Worm (Caenorhabditis elegans) whole organism, L2 larva: ENCODE results near the gene vab-3.
A peak's percentile ranks its signal among the peaks of the same experiment; 100 is the strongest.

ENCODE experiments used
- C34F6.9 ChIP-seq: fragments of 150-350 bp; optimal IDR thresholded peaks from 2 replicates; lab custom pipeline; 2014; ENCODE audit warnings: missing biosample characterization, missing genetic modification characterization
- F13H6.1 ChIP-seq: sonication (generic microtip); optimal IDR thresholded peaks from 2 replicates; lab custom pipeline; 2016; ENCODE audit warnings: missing genetic modification characterization, missing compliant biosample characterization
- R02D3.7 ChIP-seq: fragments of 150-350 bp; optimal IDR thresholded peaks from 2 replicates; lab custom pipeline; 2014; ENCODE audit warnings: missing biosample characterization, missing genetic modification characterization
- Y55F3AM.14 ChIP-seq: fragments of 200-800 bp; sonication (Bioruptor generic); optimal IDR thresholded peaks from 2 replicates; lab custom pipeline; 2018; ENCODE audit warnings: mild to moderate bottlenecking, missing genetic modification characterization, missing compliant biosample characterization
- ZK546.5 ChIP-seq: sonication (generic microtip); optimal IDR thresholded peaks from 2 replicates; lab custom pipeline; 2017; ENCODE audit warnings: missing biosample characterization, missing genetic modification characterization
- alr-1 ChIP-seq: fragments of 150-350 bp; optimal IDR thresholded peaks from 2 replicates; lab custom pipeline; 2014; ENCODE audit warnings: missing biosample characterization, missing genetic modification characterization
- aly-2 ChIP-seq: fragments of 150-350 bp; optimal IDR thresholded peaks from 2 replicates; lab custom pipeline; 2014; ENCODE audit warnings: missing biosample characterization, missing genetic modification characterization
- blmp-1 ChIP-seq: sonication (generic microtip); optimal IDR thresholded peaks from 2 replicates; lab custom pipeline; 2017; ENCODE audit warnings: missing genetic modification characterization, mild to moderate bottlenecking, missing compliant biosample characterization, antibody characterized with exemption, moderate library complexity; ENCODE audit not compliant: insufficient read depth
- ceh-16 ChIP-seq: fragments of 150-350 bp; optimal IDR thresholded peaks from 2 replicates; lab custom pipeline; 2014; ENCODE audit warnings: missing biosample characterization, missing genetic modification characterization
- ceh-82 ChIP-seq: fragments of 150-350 bp; optimal IDR thresholded peaks from 2 replicates; lab custom pipeline; 2014; ENCODE audit warnings: missing biosample characterization, missing genetic modification characterization
- crh-2 ChIP-seq: sonication (generic microtip); optimal IDR thresholded peaks from 2 replicates; lab custom pipeline; 2017; ENCODE audit warnings: missing biosample characterization, missing genetic modification characterization
- dmd-4 ChIP-seq: sonication (generic microtip); optimal IDR thresholded peaks from 2 replicates; lab custom pipeline; 2017; ENCODE audit warnings: missing biosample characterization, missing genetic modification characterization
- egl-27 ChIP-seq: sonication (generic microtip); optimal IDR thresholded peaks from 3 replicates; lab custom pipeline; 2017; ENCODE audit warnings: missing biosample characterization, missing genetic modification reagents, missing genetic modification characterization
- elt-1 ChIP-seq: fragments of 150-350 bp; optimal IDR thresholded peaks from 2 replicates; lab custom pipeline; 2014; ENCODE audit warnings: missing biosample characterization, missing genetic modification characterization
- elt-3 ChIP-seq: sonication (generic microtip); optimal IDR thresholded peaks from 2 replicates; lab custom pipeline; 2017; ENCODE audit warnings: missing biosample characterization, missing genetic modification characterization
- fos-1 ChIP-seq: fragments of 150-350 bp; optimal IDR thresholded peaks from 2 replicates; lab custom pipeline; 2014; ENCODE audit warnings: missing biosample characterization, missing genetic modification characterization
- gmeb-1 ChIP-seq: fragments of 150-350 bp; optimal IDR thresholded peaks from 2 replicates; lab custom pipeline; 2014; ENCODE audit warnings: missing biosample characterization, missing genetic modification characterization
- lin-11 ChIP-seq: fragments of 150-350 bp; sonication (generic microtip); optimal IDR thresholded peaks from 2 replicates; lab custom pipeline; 2014; ENCODE audit warnings: missing biosample characterization, missing genetic modification characterization, inconsistent platforms, mixed read lengths
- lin-13 ChIP-seq: fragments of 150-350 bp; optimal IDR thresholded peaks from 2 replicates; lab custom pipeline; 2014; ENCODE audit warnings: missing biosample characterization, missing genetic modification reagents, missing genetic modification characterization
- lin-39 ChIP-seq: fragments of 150-350 bp; optimal IDR thresholded peaks from 2 replicates; lab custom pipeline; 2014; ENCODE audit warnings: missing biosample characterization, missing genetic modification reagents, missing genetic modification characterization
- lsy-2 ChIP-seq, 2 experiments: fragments of 150-350 bp in 1 of 2; sonication (generic microtip) in 1 of 2; optimal IDR thresholded peaks; 2 replicates each; lab custom pipeline; 2014 to 2017; ENCODE audit warnings: missing biosample characterization in 2 of 2, missing genetic modification characterization in 2 of 2
- mab-5 ChIP-seq: fragments of 150-350 bp; optimal IDR thresholded peaks from 2 replicates; lab custom pipeline; 2014; ENCODE audit warnings: missing biosample characterization, missing genetic modification characterization
- mbf-1 ChIP-seq: sonication (generic microtip); optimal IDR thresholded peaks from 2 replicates; lab custom pipeline; 2017; ENCODE audit warnings: missing biosample characterization, missing genetic modification characterization
- mdl-1 ChIP-seq, 2 experiments: fragments of 150-350 bp in 1 of 2; sonication (generic microtip) in 1 of 2; optimal IDR thresholded peaks; 2 replicates each; lab custom pipeline; 2017; ENCODE audit warnings: missing biosample characterization in 2 of 2, missing genetic modification characterization in 2 of 2
- nhr-10 ChIP-seq: sonication (generic microtip); optimal IDR thresholded peaks from 2 replicates; lab custom pipeline; 2017; ENCODE audit warnings: missing biosample characterization, missing genetic modification characterization
- nhr-11 ChIP-seq: fragments of 150-350 bp; optimal IDR thresholded peaks from 2 replicates; lab custom pipeline; 2014; ENCODE audit warnings: missing biosample characterization, missing genetic modification characterization
- nhr-12 ChIP-seq: fragments of 150-350 bp; optimal IDR thresholded peaks from 2 replicates; lab custom pipeline; 2014; ENCODE audit warnings: missing biosample characterization, missing genetic modification characterization
- nhr-129 ChIP-seq: fragments of 150-350 bp; optimal IDR thresholded peaks from 2 replicates; lab custom pipeline; 2014; ENCODE audit warnings: missing biosample characterization, missing genetic modification characterization
- nhr-21 ChIP-seq: fragments of 150-350 bp; optimal IDR thresholded peaks from 2 replicates; lab custom pipeline; 2014; ENCODE audit warnings: missing biosample characterization, missing genetic modification characterization
- nhr-237 ChIP-seq: fragments of 150-350 bp; optimal IDR thresholded peaks from 2 replicates; lab custom pipeline; 2014; ENCODE audit warnings: missing biosample characterization, missing genetic modification characterization
- nhr-25 ChIP-seq: fragments of 150-350 bp; sonication (generic microtip); optimal IDR thresholded peaks from 3 replicates; lab custom pipeline; 2014; ENCODE audit warnings: missing biosample characterization, missing genetic modification characterization
- nhr-6 ChIP-seq: fragments of 150-350 bp; optimal IDR thresholded peaks from 2 replicates; lab custom pipeline; 2014; ENCODE audit warnings: missing biosample characterization, missing genetic modification characterization
- nhr-77 ChIP-seq: fragments of 150-350 bp; optimal IDR thresholded peaks from 2 replicates; lab custom pipeline; 2014; ENCODE audit warnings: missing biosample characterization, missing genetic modification characterization
- peb-1 ChIP-seq: fragments of 150-350 bp; optimal IDR thresholded peaks from 2 replicates; lab custom pipeline; 2014; ENCODE audit warnings: missing biosample characterization, missing genetic modification characterization
- sem-4 ChIP-seq: fragments of 150-350 bp; optimal IDR thresholded peaks from 2 replicates; lab custom pipeline; 2014; ENCODE audit warnings: missing biosample characterization, missing genetic modification reagents, missing genetic modification characterization
- skn-1 ChIP-seq: sonication (generic microtip); optimal IDR thresholded peaks from 2 replicates; lab custom pipeline; 2017; ENCODE audit warnings: missing biosample characterization, missing genetic modification characterization
- sma-3 ChIP-seq: sonication (generic microtip); optimal IDR thresholded peaks from 2 replicates; lab custom pipeline; 2016; ENCODE audit warnings: missing genetic modification reagents, missing genetic modification characterization, missing compliant biosample characterization
- sma-9 ChIP-seq, 2 experiments: fragments of 150-350 bp in 1 of 2; sonication (generic microtip) in 1 of 2; optimal IDR thresholded peaks; 2 replicates each; lab custom pipeline; 2014 to 2016; ENCODE audit warnings: missing genetic modification characterization in 2 of 2, mild to moderate bottlenecking in 1 of 2, missing biosample characterization in 1 of 2, missing compliant biosample characterization in 1 of 2, missing genetic modification reagents in 1 of 2, moderate library complexity in 1 of 2
- snpc-4 ChIP-seq: fragments of 150-350 bp; optimal IDR thresholded peaks from 2 replicates; lab custom pipeline; 2014; ENCODE audit warnings: missing biosample characterization, missing genetic modification characterization
- unc-39 ChIP-seq: fragments of 150-350 bp; optimal IDR thresholded peaks from 2 replicates; lab custom pipeline; 2014; ENCODE audit warnings: missing biosample characterization, missing genetic modification characterization
- unc-55 ChIP-seq: fragments of 150-350 bp; sonication (generic microtip); optimal IDR thresholded peaks from 3 replicates; lab custom pipeline; 2014; ENCODE audit warnings: missing biosample characterization, missing genetic modification reagents, missing genetic modification characterization
- unc-62 ChIP-seq: fragments of 150-350 bp; optimal IDR thresholded peaks from 2 replicates; lab custom pipeline; 2014; ENCODE audit warnings: missing biosample characterization, missing genetic modification reagents, missing genetic modification characterization
- zag-1 ChIP-seq: fragments of 150-350 bp; optimal IDR thresholded peaks from 2 replicates; lab custom pipeline; 2014; ENCODE audit warnings: missing biosample characterization, missing genetic modification characterization
- ztf-1 ChIP-seq: fragments of 200-800 bp; sonication (Bioruptor generic); conservative IDR thresholded peaks from 2 replicates; pipeline ENCODE4 v1.3.6; 2022; ENCODE audit warnings: missing genetic modification characterization, missing compliant biosample characterization
- ztf-11 ChIP-seq: sonication (generic microtip); optimal IDR thresholded peaks from 2 replicates; lab custom pipeline; 2017; ENCODE audit warnings: missing biosample characterization, missing genetic modification characterization
- ztf-4 ChIP-seq: fragments of 150-350 bp; optimal IDR thresholded peaks from 2 replicates; lab custom pipeline; 2014; ENCODE audit warnings: missing biosample characterization, missing genetic modification characterization

vab-3 gene

ce11 chrX:10524483-10524948, 24.8 kb downstream of the vab-3 start, which contains the start of the genes mboa-7 and git-1:
Gene mboa-7 (minus strand): TSS chrX:10524565.
Gene git-1 (plus strand): TSS chrX:10524898.
- no peak for TF ChIP-seq nhr-10 (tag; lab: Kevin White, UChicago)
- no peak for TF ChIP-seq unc-62 (GFP tag; lab: Kevin White, UChicago)
- TF ChIP-seq peb-1 (tag; lab: Kevin White, UChicago): no peak
- peak; percentile 47 for TF ChIP-seq lin-13 (GFP tag; lab: Kevin White, UChicago)
- TF ChIP-seq mbf-1 (tag; lab: Kevin White, UChicago): no peak
- no peak for TF ChIP-seq ztf-4 (tag; lab: Kevin White, UChicago)
- TF ChIP-seq dmd-4: no peak
- TF ChIP-seq skn-1 (tag; lab: Kevin White, UChicago): no peak
- no peak for TF ChIP-seq Y55F3AM.14 (GFP tag; lab: Kevin White, UChicago)
- no peak for TF ChIP-seq elt-1 (tag; lab: Kevin White, UChicago)
- TF ChIP-seq alr-1: no peak
- peak; percentile 29 for TF ChIP-seq ceh-16 (tag; lab: Kevin White, UChicago)
- TF ChIP-seq crh-2: peak; percentile 59
- TF ChIP-seq sem-4: peak; percentile 43
- TF ChIP-seq mdl-1 (tag; optimal IDR thresholded peaks at IDR 0.05; lab: Kevin White, UChicago): peak in 1 of 2 experiments; percentile 15
- peak; percentile 68 for TF ChIP-seq unc-55 (GFP tag; lab: Kevin White, UChicago)
- peak; percentile 40 for TF ChIP-seq nhr-21 (tag; lab: Kevin White, UChicago)
- no peak for TF ChIP-seq ZK546.5
- no peak for TF ChIP-seq nhr-77 (tag; lab: Kevin White, UChicago)
- TF ChIP-seq C34F6.9: peak; percentile 42
- peak; percentile 57 for TF ChIP-seq gmeb-1 (tag; lab: Kevin White, UChicago)
- no peak for TF ChIP-seq nhr-25 (tag; lab: Kevin White, UChicago)
- TF ChIP-seq mab-5 (tag; lab: Kevin White, UChicago): peak; percentile 26
- TF ChIP-seq nhr-6 (tag; lab: Kevin White, UChicago): no peak
- TF ChIP-seq ztf-11: no peak
- no peak for TF ChIP-seq snpc-4 (tag; lab: Kevin White, UChicago)
- TF ChIP-seq blmp-1 (tag; lab: Kevin White, UChicago): no peak
- TF ChIP-seq egl-27 (tag; lab: Kevin White, UChicago): peak; percentile 6
- peak; percentile 53 for TF ChIP-seq fos-1 (tag; lab: Kevin White, UChicago)
- TF ChIP-seq elt-3 (tag; lab: Kevin White, UChicago): no peak
- TF ChIP-seq nhr-11: no peak
- no peak for TF ChIP-seq ceh-82 (tag; lab: Kevin White, UChicago)
- peak in 1 of 2 experiments; percentile 66 for TF ChIP-seq lsy-2 (tag; optimal IDR thresholded peaks at IDR 0.05; lab: Kevin White, UChicago)
- no peak for TF ChIP-seq nhr-12 (tag; lab: Kevin White, UChicago)
- peak; percentile 73 for TF ChIP-seq sma-3
- TF ChIP-seq ztf-1: no peak
- no peak for TF ChIP-seq nhr-237 (tag; lab: Kevin White, UChicago)
- peak; percentile 56 for TF ChIP-seq F13H6.1
- no peak for TF ChIP-seq R02D3.7 (tag; lab: Kevin White, UChicago)
- no peak for TF ChIP-seq aly-2
- no peak for TF ChIP-seq lin-39 (tag; lab: Kevin White, UChicago)
- TF ChIP-seq nhr-129: peak; percentile 68
- peak; percentile 40 for TF ChIP-seq lin-11 (tag; lab: Kevin White, UChicago)
- peak; percentile 77 for TF ChIP-seq sma-9 (GFP tag; optimal IDR thresholded peaks at IDR 0.05; lab: Kevin White, UChicago)
- no peak for TF ChIP-seq sma-9 (tag; optimal IDR thresholded peaks at IDR 0.05; lab: Kevin White, UChicago)

- TF ChIP-seq nhr-6 (tag; lab: Kevin White, UChicago) (no peak), elt-1 (tag; lab: Kevin White, UChicago) (no peak), sem-4 (no peak), unc-39 (tag; lab: Kevin White, UChicago) (no peak), lin-11 (tag; lab: Kevin White, UChicago) (no peak), fos-1 (tag; lab: Kevin White, UChicago) (peak; percentile 13), lin-13 (GFP tag; lab: Kevin White, UChicago) (no peak), sma-9 (GFP tag; optimal IDR thresholded peaks at IDR 0.05; lab: Kevin White, UChicago) (peak; percentile 42), sma-9 (tag; optimal IDR thresholded peaks at IDR 0.05; lab: Kevin White, UChicago) (no peak), zag-1 (tag; lab: Kevin White, UChicago) (no peak)
Measured at ce11 chrX:10527414-10527813, 27.7 kb downstream of the vab-3 start.
